Worm (Caenorhabditis elegans) whole organism, L1 larva: ENCODE measurements around the gene F11D11.21.

Source experiments
- F16B12.6 ChIP-seq: fragments of 150-350 bp; optimal IDR thresholded peaks from 2 replicates; lab custom pipeline; 2014; ENCODE audit warnings: missing biosample characterization, missing genetic modification characterization
- Y116A8C.19 ChIP-seq: sonication (generic microtip); optimal IDR thresholded peaks from 2 replicates; lab custom pipeline; 2016; ENCODE audit warnings: missing compliant biosample characterization, missing genetic modification characterization, borderline replicate concordance
- ama-1 ChIP-seq: fragments of 150-350 bp; optimal IDR thresholded peaks from 2 replicates; lab custom pipeline; 2014
- ceh-63 ChIP-seq: fragments of 200-800 bp; sonication (Bioruptor generic); optimal IDR thresholded peaks from 2 replicates; lab custom pipeline; 2018; ENCODE audit warnings: mild to moderate bottlenecking, missing genetic modification characterization, missing compliant biosample characterization
- ceh-8 ChIP-seq: fragments of 200-800 bp; sonication (Bioruptor generic); optimal IDR thresholded peaks from 2 replicates; lab custom pipeline; 2018; ENCODE audit warnings: mild to moderate bottlenecking, missing genetic modification characterization, moderate library complexity, missing compliant biosample characterization
- ceh-82 ChIP-seq, 3 experiments: fragments of 150-350 bp in 1 of 3; sonication (generic microtip) in 2 of 3; optimal IDR thresholded peaks; 2 replicates each; lab custom pipeline; 2014 to 2017; ENCODE audit warnings: missing biosample characterization in 3 of 3, missing genetic modification characterization in 3 of 3
- ceh-90 ChIP-seq: sonication (generic microtip); optimal IDR thresholded peaks from 2 replicates; lab custom pipeline; 2016; ENCODE audit warnings: missing genetic modification characterization, missing compliant biosample characterization
- dpl-1 ChIP-seq, 3 experiments: fragments of 150-350 bp in 2 of 3; sonication (generic microtip) in 1 of 3; optimal IDR thresholded peaks; 2 replicates each; lab custom pipeline; 2014 to 2017; ENCODE audit warnings: missing biosample characterization in 3 of 3, missing genetic modification characterization in 3 of 3, missing genetic modification reagents in 3 of 3
- dsc-1 ChIP-seq: sonication (generic microtip); optimal IDR thresholded peaks from 2 replicates; lab custom pipeline; 2016; ENCODE audit warnings: mild to moderate bottlenecking, missing genetic modification characterization, missing compliant biosample characterization
- efl-1 ChIP-seq, 4 experiments: fragments of 150-350 bp; optimal IDR thresholded peaks in 3 of 4; peaks in 1 of 4; 1 replicate in 1 of 4; 2 replicates in 3 of 4; lab custom pipeline; 2014; ENCODE audit warnings: missing biosample characterization in 2 of 4, missing genetic modification characterization in 2 of 4, missing genetic modification reagents in 2 of 4
- egl-13 ChIP-seq: sonication (generic microtip); optimal IDR thresholded peaks from 2 replicates; lab custom pipeline; 2016; ENCODE audit warnings: missing genotype, missing genetic modification reagents, missing genetic modification characterization, missing compliant biosample characterization
- elt-3 ChIP-seq, 6 experiments: fragments of 150-350 bp in 1 of 6; sonication (generic microtip); optimal IDR thresholded peaks; 2 replicates each; lab custom pipeline; 2017 to 2018; ENCODE audit warnings: missing biosample characterization in 6 of 6, missing genetic modification characterization in 6 of 6, inconsistent platforms in 1 of 6
- ets-5 ChIP-seq: fragments of 200-800 bp; sonication (Bioruptor generic); IDR thresholded peaks from 2 replicates; pipeline ENCODE4 v1.3.6; 2022; ENCODE audit warnings: missing genetic modification characterization, missing compliant biosample characterization
- fkh-10 ChIP-seq: sonication (generic microtip); optimal IDR thresholded peaks from 2 replicates; lab custom pipeline; 2017; ENCODE audit warnings: missing biosample characterization, missing genetic modification reagents, missing genetic modification characterization
- fkh-4 ChIP-seq: sonication (generic microtip); optimal IDR thresholded peaks from 2 replicates; lab custom pipeline; 2016; ENCODE audit warnings: missing compliant biosample characterization, missing genetic modification characterization, borderline replicate concordance
- fos-1 ChIP-seq: fragments of 150-350 bp; optimal IDR thresholded peaks from 2 replicates; lab custom pipeline; 2014; ENCODE audit warnings: missing biosample characterization, missing genetic modification characterization
- grh-1 ChIP-seq: fragments of 200-800 bp; sonication (Bioruptor generic); IDR thresholded peaks from 2 replicates; pipeline ENCODE4 v1.3.6; 2022; ENCODE audit warnings: missing genetic modification reagents, missing genetic modification characterization, missing compliant biosample characterization
- hlh-17 ChIP-seq: fragments of 200-800 bp; sonication (Bioruptor generic); optimal IDR thresholded peaks from 2 replicates; lab custom pipeline; 2018; ENCODE audit warnings: missing genetic modification characterization, mild to moderate bottlenecking, missing compliant biosample characterization, moderate library complexity, borderline replicate concordance
- jun-1 ChIP-seq: fragments of 150-350 bp; optimal IDR thresholded peaks from 2 replicates; lab custom pipeline; 2014; ENCODE audit warnings: missing biosample characterization, missing genetic modification reagents, missing genetic modification characterization
- lin-13 ChIP-seq: fragments of 150-350 bp; optimal IDR thresholded peaks from 2 replicates; lab custom pipeline; 2014; ENCODE audit warnings: missing biosample characterization, missing genetic modification reagents, missing genetic modification characterization
- lin-15B ChIP-seq: fragments of 150-350 bp; sonication (generic microtip); optimal IDR thresholded peaks from 3 replicates; lab custom pipeline; 2014; ENCODE audit warnings: missing biosample characterization, missing genetic modification characterization
- lin-39 ChIP-seq: fragments of 150-350 bp; optimal IDR thresholded peaks from 2 replicates; lab custom pipeline; 2014; ENCODE audit warnings: missing biosample characterization, missing genetic modification reagents, missing genetic modification characterization
- lir-3 ChIP-seq: sonication (generic microtip); optimal IDR thresholded peaks from 2 replicates; lab custom pipeline; 2016; ENCODE audit warnings: mild to moderate bottlenecking, missing genetic modification characterization, moderate library complexity, missing compliant biosample characterization; ENCODE audit not compliant: poor library complexity
- lsy-2 ChIP-seq, 2 experiments: fragments of 150-350 bp; optimal IDR thresholded peaks; 2 replicates each; lab custom pipeline; 2014; ENCODE audit warnings: missing biosample characterization in 2 of 2, missing genetic modification characterization in 2 of 2
- mdl-1 ChIP-seq, 2 experiments: fragments of 150-350 bp; optimal IDR thresholded peaks; 2 replicates each; lab custom pipeline; 2014 to 2017; ENCODE audit warnings: missing biosample characterization in 2 of 2, missing genetic modification characterization in 2 of 2, inconsistent platforms in 1 of 2
- mef-2 ChIP-seq: fragments of 150-350 bp; optimal IDR thresholded peaks from 2 replicates; lab custom pipeline; 2014; ENCODE audit warnings: missing biosample characterization, missing genetic modification characterization
- mep-1 ChIP-seq: fragments of 150-350 bp; optimal IDR thresholded peaks from 2 replicates; lab custom pipeline; 2014; ENCODE audit warnings: missing biosample characterization, missing genetic modification characterization
- nhr-11 ChIP-seq: fragments of 150-350 bp; optimal IDR thresholded peaks from 2 replicates; lab custom pipeline; 2014; ENCODE audit warnings: missing biosample characterization, missing genetic modification characterization
- nhr-19 ChIP-seq: fragments of 200-800 bp; sonication (Bioruptor generic); conservative IDR thresholded peaks from 2 replicates; pipeline ENCODE4 v1.3.6; 2022; ENCODE audit warnings: missing genetic modification characterization, missing compliant biosample characterization
- nhr-28 ChIP-seq: fragments of 150-350 bp; optimal IDR thresholded peaks from 2 replicates; lab custom pipeline; 2014; ENCODE audit warnings: missing biosample characterization, missing genetic modification characterization
- nhr-47 ChIP-seq: sonication (generic microtip); optimal IDR thresholded peaks from 2 replicates; lab custom pipeline; 2016; ENCODE audit warnings: mild to moderate bottlenecking, missing genetic modification characterization, moderate library complexity, missing compliant biosample characterization
- nhr-71 ChIP-seq: sonication (generic microtip); optimal IDR thresholded peaks from 2 replicates; lab custom pipeline; 2016; ENCODE audit warnings: mild to moderate bottlenecking, missing genetic modification characterization, moderate library complexity, missing compliant biosample characterization
- nhr-76 ChIP-seq: sonication (generic microtip); optimal IDR thresholded peaks from 2 replicates; lab custom pipeline; 2017; ENCODE audit warnings: missing biosample characterization, missing genetic modification characterization
- nhr-77 ChIP-seq: fragments of 150-350 bp; optimal IDR thresholded peaks from 2 replicates; lab custom pipeline; 2014; ENCODE audit warnings: missing biosample characterization, missing genetic modification characterization
- nhr-84 ChIP-seq: sonication (generic microtip); optimal IDR thresholded peaks from 2 replicates; lab custom pipeline; 2017; ENCODE audit warnings: missing biosample characterization, missing genetic modification characterization
- nhr-85 ChIP-seq: sonication (generic microtip); peaks from one replicate; lab custom pipeline; 2016; ENCODE audit warnings: missing genetic modification characterization, inconsistent platforms, missing compliant biosample characterization
- pax-3 ChIP-seq: fragments of 200-800 bp; sonication (Bioruptor generic); optimal IDR thresholded peaks from 2 replicates; lab custom pipeline; 2018; ENCODE audit warnings: mild to moderate bottlenecking, missing genetic modification characterization, moderate library complexity, missing compliant biosample characterization
- skn-1 ChIP-seq: fragments of 150-350 bp; optimal IDR thresholded peaks from 2 replicates; lab custom pipeline; 2014; ENCODE audit warnings: missing biosample characterization, missing genetic modification characterization
- snu-23 ChIP-seq: sonication (generic microtip); optimal IDR thresholded peaks from 2 replicates; lab custom pipeline; 2016; ENCODE audit warnings: missing genetic modification characterization, missing compliant biosample characterization
- swsn-7 ChIP-seq: sonication (generic microtip); optimal IDR thresholded peaks from 2 replicates; lab custom pipeline; 2016; ENCODE audit warnings: missing genetic modification characterization, missing compliant biosample characterization
- unc-30 ChIP-seq: sonication (generic microtip); optimal IDR thresholded peaks from 2 replicates; lab custom pipeline; 2017; ENCODE audit warnings: missing biosample characterization, missing genetic modification characterization
- unc-62 ChIP-seq: fragments of 150-350 bp; optimal IDR thresholded peaks from 2 replicates; lab custom pipeline; 2014; ENCODE audit warnings: missing biosample characterization, missing genetic modification reagents, missing genetic modification characterization
- unc-86 ChIP-seq: sonication (generic microtip); optimal IDR thresholded peaks from 2 replicates; lab custom pipeline; 2016; ENCODE audit warnings: missing genetic modification characterization, missing compliant biosample characterization
- unc-98 ChIP-seq: fragments of 200-800 bp; sonication (Bioruptor generic); IDR thresholded peaks from 2 replicates; pipeline ENCODE4 v1.3.6; 2022; ENCODE audit warnings: missing genetic modification characterization, missing compliant biosample characterization
- xbp-1 ChIP-seq: sonication (generic microtip); optimal IDR thresholded peaks from 2 replicates; lab custom pipeline; 2016; ENCODE audit warnings: missing genetic modification characterization, missing compliant biosample characterization
- ztf-11 ChIP-seq, 2 experiments: sonication (generic microtip); optimal IDR thresholded peaks; 2 replicates each; lab custom pipeline; 2016 to 2017; ENCODE audit warnings: missing genetic modification characterization in 2 of 2, missing biosample characterization in 1 of 2, missing compliant biosample characterization in 1 of 2
- ztf-4 ChIP-seq: fragments of 150-350 bp; optimal IDR thresholded peaks from 2 replicates; lab custom pipeline; 2014; ENCODE audit warnings: missing biosample characterization, missing genetic modification characterization

The F11D11.21 gene

ce11 chrV:18712118-18712517, 38.2 kb downstream of the F11D11.21 start:
- no peak for TF ChIP-seq xbp-1 (tag; lab: Kevin White, UChicago)
- TF ChIP-seq lir-3: no peak
- TF ChIP-seq unc-98 (GFP tag; lab: Robert Waterston, UW): 0 out of 2 replicates have a peak, but pooled peaks have one; percentile 12
- 0 out of 2 replicates have a peak, but pooled peaks have one; percentile 34 for TF ChIP-seq nhr-19 (GFP tag; lab: Robert Waterston, UW)
- peak; percentile 71 for TF ChIP-seq nhr-47
- no peak for TF ChIP-seq nhr-28 (tag; lab: Kevin White, UChicago)
- TF ChIP-seq ets-5 (GFP tag; lab: Robert Waterston, UW): 0 out of 2 replicates have a peak, but pooled peaks have one; percentile 34
- TF ChIP-seq unc-30 (tag; lab: Kevin White, UChicago): no peak
- TF ChIP-seq grh-1 (GFP tag; lab: Robert Waterston, UW): peak; percentile 37
- no peak for TF ChIP-seq mef-2 (tag; lab: Kevin White, UChicago)
- TF ChIP-seq nhr-85 (tag; lab: Kevin White, UChicago): peak; percentile 72

DNA sequence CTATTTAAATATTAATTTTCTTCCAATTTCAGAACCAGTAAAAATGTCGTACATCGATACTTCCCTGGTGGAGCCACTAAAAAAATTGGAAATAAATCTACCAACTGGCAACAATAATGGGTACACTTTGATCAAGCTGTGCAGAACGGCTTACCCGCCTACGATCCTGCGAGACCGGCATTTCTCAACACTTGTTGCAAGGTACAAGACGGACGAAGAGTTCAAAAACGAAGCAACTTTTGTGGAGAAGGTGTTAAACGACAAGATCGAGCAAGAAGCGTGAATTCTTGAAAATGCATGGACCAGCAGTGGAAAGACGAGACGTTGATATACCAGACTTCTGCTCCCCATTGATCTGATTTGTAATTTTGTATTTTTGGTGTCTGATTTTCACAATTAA, 39.0 kb downstream of the F11D11.21 start:
- TF ChIP-seq nhr-19 (GFP tag; lab: Robert Waterston, UW) (0 out of 2 replicates have a peak, but pooled peaks have one; percentile 9), dpl-1 (GFP tag; optimal IDR thresholded peaks at IDR 0.05; lab: Kevin White, UChicago) (no peak)
- TF ChIP-seq, all 84 proteins: peak for 1

DNA sequence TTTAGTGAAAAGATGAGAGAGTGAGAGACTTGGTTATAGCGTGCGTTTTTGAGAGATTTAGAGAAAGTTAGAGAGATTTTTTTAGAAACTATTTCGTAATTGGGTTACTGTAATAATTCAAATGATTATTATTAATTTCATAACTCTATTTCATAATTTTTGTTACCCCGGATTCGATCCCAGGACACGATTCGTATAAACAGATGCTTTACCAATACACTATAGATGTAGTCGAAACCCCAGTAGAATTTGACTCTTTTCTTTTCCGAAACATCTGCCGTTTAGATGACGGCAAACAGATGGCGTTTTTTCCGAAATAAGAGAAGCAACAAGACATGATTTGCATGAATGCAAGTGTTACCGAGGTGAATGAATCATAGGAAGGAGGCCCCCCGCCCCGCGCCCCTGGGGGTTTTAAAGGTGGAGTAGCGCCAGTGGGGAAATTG, 40.3 kb downstream of the F11D11.21 start:
- TF ChIP-seq nhr-84 (tag; lab: Kevin White, UChicago): no peak
- no peak for TF ChIP-seq ceh-8 (GFP tag; lab: Kevin White, UChicago)
- no peak for TF ChIP-seq unc-30 (tag; lab: Kevin White, UChicago)
- no peak for TF ChIP-seq lin-13 (GFP tag; lab: Kevin White, UChicago)
- TF ChIP-seq skn-1 (tag; lab: Kevin White, UChicago): peak; percentile 55
- no peak for TF ChIP-seq fos-1
- TF ChIP-seq ztf-11 (tag; optimal IDR thresholded peaks at IDR 0.05; lab: Kevin White, UChicago): peak in 1 of 2 experiments; percentile 81
- peak; percentile 5 for TF ChIP-seq unc-86 (tag; lab: Kevin White, UChicago)
- no peak for TF ChIP-seq nhr-76 (tag; lab: Kevin White, UChicago)
- no peak for TF ChIP-seq nhr-28 (tag; lab: Kevin White, UChicago)
- peak; percentile 57 for TF ChIP-seq lin-39 (tag; lab: Kevin White, UChicago)
- no peak for TF ChIP-seq nhr-77 (tag; lab: Kevin White, UChicago)
- TF ChIP-seq F16B12.6: no peak
- peak; percentile 71 for TF ChIP-seq mep-1
- TF ChIP-seq efl-1 (optimal IDR thresholded peaks at IDR 0.05; lab: Kevin White, UChicago): no peak
- peak in 1 of 2 experiments; percentile 91 for TF ChIP-seq efl-1 (GFP tag; optimal IDR thresholded peaks at IDR 0.05 in 1 of 2; lab: Kevin White, UChicago)
- no peak for TF ChIP-seq Y116A8C.19 (tag; lab: Kevin White, UChicago)
- no peak for TF ChIP-seq snu-23 (GFP tag; lab: Kevin White, UChicago)
- TF ChIP-seq ceh-63: no peak
- TF ChIP-seq lin-15B (tag; lab: Kevin White, UChicago): no peak
- no peak for TF ChIP-seq nhr-11 (tag; lab: Kevin White, UChicago)
- TF ChIP-seq lsy-2 (tag; optimal IDR thresholded peaks at IDR 0.05; lab: Kevin White, UChicago): peak; percentile 87 to 97
- peak; percentile 48 for TF ChIP-seq fkh-4 (tag; lab: Kevin White, UChicago)
- TF ChIP-seq mdl-1 (tag; optimal IDR thresholded peaks at IDR 0.05; lab: Kevin White, UChicago): no peak
- TF ChIP-seq ets-5 (GFP tag; lab: Robert Waterston, UW): no peak
- no peak for TF ChIP-seq unc-62
- peak in 1 of 6 experiments; percentile 1 for TF ChIP-seq elt-3 (tag; optimal IDR thresholded peaks at IDR 0.05; lab: Kevin White, UChicago)
- TF ChIP-seq grh-1 (GFP tag; lab: Robert Waterston, UW): no peak
- peak; percentile 74 for TF ChIP-seq dsc-1
- TF ChIP-seq egl-13 (tag; lab: Kevin White, UChicago): no peak
- no peak for TF ChIP-seq ceh-90 (tag; lab: Kevin White, UChicago)
- TF ChIP-seq nhr-85 (tag; lab: Kevin White, UChicago): peak; percentile 70
- peak; percentile 37 for TF ChIP-seq swsn-7 (tag; lab: Kevin White, UChicago)
- TF ChIP-seq nhr-47: peak; percentile 90
- no peak for TF ChIP-seq nhr-71
- TF ChIP-seq ama-1 (lab: Kevin White, UChicago): no peak
- TF ChIP-seq ceh-82 (tag; optimal IDR thresholded peaks at IDR 0.05; lab: Kevin White, UChicago): no peak
- peak; percentile 65 for TF ChIP-seq nhr-19 (GFP tag; lab: Robert Waterston, UW)
- TF ChIP-seq hlh-17 (GFP tag; lab: Kevin White, UChicago): no peak
- no peak for TF ChIP-seq fkh-10 (GFP tag; lab: Kevin White, UChicago)
- no peak for TF ChIP-seq ztf-4 (tag; lab: Kevin White, UChicago)
- TF ChIP-seq jun-1 (tag; lab: Kevin White, UChicago): no peak
- no peak for TF ChIP-seq pax-3 (tag; lab: Kevin White, UChicago)
